Worm (Caenorhabditis elegans) whole organism, mixed stage, embryonic: Measurements from ENCODE around the gene col-130.

Experiments used
- M03D4.4 ChIP-seq: sonication (generic microtip); optimal IDR thresholded peaks from 2 replicates; lab custom pipeline; 2017; ENCODE audit warnings: mild to moderate bottlenecking, missing genetic modification characterization, missing compliant biosample characterization
- bed-3 ChIP-seq: fragments of 200-800 bp; sonication (Bioruptor generic); optimal IDR thresholded peaks from 3 replicates; lab custom pipeline; 2018; ENCODE audit warnings: mild to moderate bottlenecking, missing genetic modification characterization, moderate library complexity, missing compliant biosample characterization
- blmp-1 ChIP-seq: fragments of 150-350 bp; optimal IDR thresholded peaks from 2 replicates; lab custom pipeline; 2014; ENCODE audit warnings: missing biosample characterization, missing genetic modification characterization
- ceh-43 ChIP-seq: fragments of 200-800 bp; sonication (Bioruptor generic); optimal IDR thresholded peaks from 2 replicates; lab custom pipeline; 2018; ENCODE audit warnings: mild to moderate bottlenecking, missing genetic modification characterization, moderate library complexity, missing compliant biosample characterization
- ceh-83 ChIP-seq: fragments of 200-800 bp; sonication (Bioruptor generic); optimal IDR thresholded peaks from 2 replicates; lab custom pipeline; 2018; ENCODE audit warnings: mild to moderate bottlenecking, missing genetic modification characterization, missing compliant biosample characterization
- ces-1 ChIP-seq: fragments of 150-350 bp; optimal IDR thresholded peaks from 2 replicates; lab custom pipeline; 2014; ENCODE audit warnings: missing biosample characterization, missing genetic modification reagents, missing genetic modification characterization
- cnd-1 ChIP-seq: fragments of 200-800 bp; sonication (Bioruptor generic); optimal IDR thresholded peaks from 2 replicates; lab custom pipeline; 2018; ENCODE audit warnings: mild to moderate bottlenecking, missing genetic modification characterization, missing compliant biosample characterization
- drap-1 ChIP-seq: fragments of 200-800 bp; sonication (Bioruptor generic); optimal IDR thresholded peaks from 3 replicates; lab custom pipeline; 2018; ENCODE audit warnings: mild to moderate bottlenecking, missing genetic modification characterization, missing compliant biosample characterization
- elt-1 ChIP-seq: sonication (generic microtip); optimal IDR thresholded peaks from 2 replicates; lab custom pipeline; 2017; ENCODE audit warnings: missing genetic modification characterization, mild to moderate bottlenecking, missing compliant biosample characterization, antibody characterized with exemption, moderate library complexity, borderline replicate concordance; ENCODE audit not compliant: insufficient read depth
- elt-3 ChIP-seq: fragments of 150-350 bp; optimal IDR thresholded peaks from 2 replicates; lab custom pipeline; 2014; ENCODE audit warnings: missing biosample characterization, missing genetic modification characterization
- flh-1 ChIP-seq: fragments of 200-800 bp; sonication (Bioruptor generic); optimal IDR thresholded peaks from 2 replicates; lab custom pipeline; 2018; ENCODE audit warnings: mild to moderate bottlenecking, missing genetic modification characterization, moderate library complexity, missing compliant biosample characterization
- ham-2 ChIP-seq: fragments of 200-800 bp; sonication (Bioruptor generic); optimal IDR thresholded peaks from 2 replicates; lab custom pipeline; 2018; ENCODE audit warnings: mild to moderate bottlenecking, missing genetic modification characterization, missing compliant biosample characterization
- hlh-1 ChIP-seq: fragments of 150-350 bp; optimal IDR thresholded peaks from 2 replicates; lab custom pipeline; 2014; ENCODE audit warnings: missing biosample characterization, missing genetic modification reagents, missing genetic modification characterization
- lsy-2 ChIP-seq: fragments of 150-350 bp; optimal IDR thresholded peaks from 2 replicates; lab custom pipeline; 2014; ENCODE audit warnings: missing biosample characterization, missing genetic modification characterization
- mep-1 ChIP-seq: fragments of 150-350 bp; optimal IDR thresholded peaks from 2 replicates; lab custom pipeline; 2017; ENCODE audit warnings: missing biosample characterization, missing genetic modification reagents, missing genetic modification characterization, inconsistent platforms
- mls-2 ChIP-seq: sonication (generic microtip); optimal IDR thresholded peaks from 2 replicates; lab custom pipeline; 2016; ENCODE audit warnings: mild to moderate bottlenecking, missing genetic modification characterization, moderate library complexity, missing compliant biosample characterization
- nhr-12 ChIP-seq: fragments of 150-350 bp; optimal IDR thresholded peaks from 2 replicates; lab custom pipeline; 2014; ENCODE audit warnings: missing biosample characterization, missing genetic modification characterization
- nhr-2 ChIP-seq: fragments of 150-350 bp; optimal IDR thresholded peaks from 2 replicates; lab custom pipeline; 2014; ENCODE audit warnings: missing biosample characterization, missing genetic modification characterization
- nhr-237 ChIP-seq: fragments of 150-350 bp; optimal IDR thresholded peaks from 2 replicates; lab custom pipeline; 2014; ENCODE audit warnings: missing biosample characterization, missing genetic modification characterization
- nhr-28 ChIP-seq: fragments of 150-350 bp; optimal IDR thresholded peaks from 2 replicates; lab custom pipeline; 2014; ENCODE audit warnings: missing biosample characterization, missing genetic modification characterization
- pha-4 ChIP-seq: fragments of 150-350 bp; optimal IDR thresholded peaks from 2 replicates; lab custom pipeline; 2018; ENCODE audit warnings: missing biosample characterization, missing genetic modification reagents, missing genetic modification characterization
- snpc-4 ChIP-seq: fragments of 150-350 bp; optimal IDR thresholded peaks from 2 replicates; lab custom pipeline; 2014; ENCODE audit warnings: missing biosample characterization, missing genetic modification characterization
- sptf-1 ChIP-seq: sonication (generic microtip); optimal IDR thresholded peaks from 2 replicates; lab custom pipeline; 2017; ENCODE audit warnings: mild to moderate bottlenecking, missing genetic modification characterization, moderate library complexity, missing compliant biosample characterization
- tbx-8 ChIP-seq: fragments of 200-800 bp; sonication (Bioruptor generic); optimal IDR thresholded peaks from 2 replicates; lab custom pipeline; 2018; ENCODE audit warnings: mild to moderate bottlenecking, missing genetic modification characterization, moderate library complexity, missing compliant biosample characterization
- unc-120 ChIP-seq: sonication (generic microtip); optimal IDR thresholded peaks from 2 replicates; lab custom pipeline; 2017; ENCODE audit warnings: missing genetic modification characterization, missing compliant biosample characterization; ENCODE audit not compliant: poor library complexity, severe bottlenecking
- unc-39 ChIP-seq: fragments of 150-350 bp; optimal IDR thresholded peaks from 2 replicates; lab custom pipeline; 2014; ENCODE audit warnings: missing biosample characterization, missing genetic modification characterization
- zip-8 ChIP-seq: fragments of 150-350 bp; optimal IDR thresholded peaks from 2 replicates; lab custom pipeline; 2014; ENCODE audit warnings: missing biosample characterization, missing genetic modification characterization
- ztf-11 ChIP-seq: fragments of 150-350 bp; optimal IDR thresholded peaks from 2 replicates; lab custom pipeline; 2014; ENCODE audit warnings: missing biosample characterization, missing genetic modification characterization

The col-130 gene

DNA sequence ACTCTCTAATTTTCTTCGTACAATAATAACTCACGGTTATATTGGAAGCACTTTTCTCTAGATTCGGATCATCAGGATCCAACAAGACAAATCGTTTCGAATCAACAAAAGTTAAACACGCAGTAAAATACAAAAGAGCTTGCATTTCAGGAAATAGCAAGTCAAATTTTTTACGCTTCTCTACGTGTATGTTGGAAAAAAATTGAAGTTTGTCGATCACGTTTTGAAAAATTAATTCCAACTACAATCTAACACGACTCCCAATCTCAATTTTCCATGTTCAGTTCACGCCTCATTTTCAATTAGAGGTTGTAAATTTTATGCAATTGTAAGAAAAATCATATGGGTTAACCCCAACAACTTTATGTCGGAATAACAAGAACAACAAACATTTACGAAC lies 38.4 kb downstream of the col-130 start, which contains the start of gene spe-45:
TSS of gene spe-45 (minus strand) at position 145 of the 400 bp plus-strand sequence.
- TF ChIP-seq hlh-1 (tag; lab: Kevin White, UChicago): no peak
- TF ChIP-seq flh-1 (GFP tag; lab: Kevin White, UChicago): no peak
- TF ChIP-seq cnd-1 (tag; lab: Kevin White, UChicago): no peak
- no peak for TF ChIP-seq ceh-83 (GFP tag; lab: Kevin White, UChicago)

DNA sequence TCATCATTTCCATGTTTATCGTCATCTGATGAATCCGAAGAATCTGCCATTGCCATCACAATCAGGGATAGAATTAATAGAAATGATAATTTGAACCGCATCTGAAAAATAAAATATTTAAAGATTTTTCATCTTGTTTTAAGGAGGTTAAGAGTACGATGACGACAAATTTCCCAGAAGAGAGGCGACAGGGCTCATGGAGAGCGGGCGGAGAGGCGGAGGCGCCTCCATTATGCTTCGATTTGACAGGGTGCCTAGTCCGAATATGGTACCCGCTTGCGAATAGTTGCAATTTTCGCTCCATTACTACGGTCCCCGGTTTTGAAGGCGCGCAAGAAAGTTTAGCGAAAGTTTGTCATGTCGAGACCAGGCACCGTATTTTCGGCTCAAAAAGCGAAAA lies 43.3 kb downstream of the col-130 start, which contains the start of gene F28D1.6:
TSS of gene F28D1.6 (minus strand) at position 101 of the 400 bp plus-strand sequence.
- TF ChIP-seq nhr-12 (tag; lab: Kevin White, UChicago) (no peak), nhr-237 (no peak), mls-2 (tag; lab: Kevin White, UChicago) (no peak), M03D4.4 (tag; lab: Kevin White, UChicago) (no peak), zip-8 (tag; lab: Kevin White, UChicago) (no peak), mep-1 (no peak), bed-3 (GFP tag; lab: Kevin White, UChicago) (no peak), ham-2 (GFP tag; lab: Kevin White, UChicago) (no peak), nhr-2 (tag; lab: Kevin White, UChicago) (no peak), ces-1 (GFP tag; lab: Kevin White, UChicago) (no peak), cnd-1 (tag; lab: Kevin White, UChicago) (no peak), ztf-11 (tag; lab: Kevin White, UChicago) (no peak)

DNA sequence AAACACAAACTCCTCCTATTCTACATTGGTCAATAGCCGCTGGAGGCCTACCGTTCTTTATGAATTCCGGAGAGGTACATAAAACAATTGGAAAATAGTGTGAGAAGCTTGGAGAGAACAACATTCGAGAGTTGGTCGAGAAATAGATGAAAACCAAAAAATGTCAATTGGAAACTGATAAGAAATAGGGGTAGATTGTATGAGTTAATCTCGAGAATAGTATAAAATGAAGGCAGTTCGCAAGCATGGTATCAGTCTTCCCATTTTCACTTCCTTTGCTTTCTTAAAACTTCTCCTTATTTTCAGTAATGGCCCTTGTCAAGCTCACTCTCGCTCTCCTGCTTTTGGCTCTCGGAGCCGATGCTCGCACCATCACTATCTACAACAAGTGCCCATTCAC lies 45.5 kb downstream of the col-130 start, which contains the start of gene thn-2:
TSS of gene thn-2 (plus strand) at position 307 of the 400 bp plus-strand sequence.
- TF ChIP-seq nhr-28 (tag; lab: Kevin White, UChicago): no peak
- no peak for TF ChIP-seq bed-3 (GFP tag; lab: Kevin White, UChicago)
- no peak for TF ChIP-seq elt-1 (tag; lab: Kevin White, UChicago)
- TF ChIP-seq pha-4 (tag; lab: Kevin White, UChicago): no peak
- TF ChIP-seq ceh-83 (GFP tag; lab: Kevin White, UChicago): no peak
- no peak for TF ChIP-seq unc-39 (tag; lab: Kevin White, UChicago)
- no peak for TF ChIP-seq ham-2 (GFP tag; lab: Kevin White, UChicago)
- TF ChIP-seq cnd-1 (tag; lab: Kevin White, UChicago): no peak
- no peak for TF ChIP-seq sptf-1 (tag; lab: Kevin White, UChicago)

DNA sequence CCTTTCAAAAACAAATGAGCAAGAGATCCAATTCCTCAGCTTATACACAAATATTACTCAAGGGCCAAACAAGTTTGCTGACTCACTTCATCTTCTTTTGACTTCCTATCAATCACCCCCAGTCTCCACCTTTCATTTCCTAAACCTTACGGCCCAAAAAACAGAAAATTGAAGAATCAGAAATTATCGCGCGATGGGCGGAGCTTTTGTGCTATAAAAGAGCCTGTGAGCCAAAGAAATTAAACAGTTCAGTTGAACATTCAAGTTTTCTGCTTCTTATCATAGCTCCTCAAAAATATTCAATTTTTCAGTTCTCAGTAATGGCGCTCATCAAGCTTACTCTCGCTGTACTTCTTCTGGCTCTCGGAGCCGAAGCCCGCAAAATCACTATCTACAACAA lies 48.5 kb downstream of the col-130 start, which contains the start of gene thn-1:
TSS of gene thn-1 (plus strand) at position 301 of the 400 bp plus-strand sequence.
- TF ChIP-seq blmp-1 (tag; lab: Kevin White, UChicago) (no peak), tbx-8 (GFP tag; lab: Kevin White, UChicago) (no peak), ceh-43 (no peak)

DNA sequence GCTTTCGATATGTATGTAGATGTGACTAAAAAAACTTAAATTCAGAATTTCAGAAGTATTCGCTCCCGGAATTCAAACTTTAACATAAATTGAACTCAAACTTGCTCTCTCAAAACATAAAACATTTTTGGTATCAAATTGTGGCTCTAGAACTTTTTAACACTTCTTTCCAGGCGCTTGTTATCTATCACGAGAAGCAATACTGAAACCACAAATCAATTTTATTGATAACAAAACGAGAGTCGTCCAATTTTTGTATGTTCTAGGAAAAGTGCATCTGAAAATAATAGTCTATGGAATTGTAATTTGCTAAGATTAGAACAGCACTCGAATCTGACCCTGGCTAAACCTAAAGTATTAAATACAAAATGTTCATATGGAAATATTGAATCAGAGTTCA lies 49.4 kb downstream of the col-130 start:
- no peak for TF ChIP-seq ceh-83 (GFP tag; lab: Kevin White, UChicago)
- no peak for TF ChIP-seq elt-3 (tag; lab: Kevin White, UChicago)
- no peak for TF ChIP-seq lsy-2 (tag; lab: Kevin White, UChicago)
- no peak for TF ChIP-seq nhr-12 (tag; lab: Kevin White, UChicago)
- no peak for TF ChIP-seq elt-1 (tag; lab: Kevin White, UChicago)
- TF ChIP-seq ztf-11 (tag; lab: Kevin White, UChicago): no peak
- TF ChIP-seq nhr-28 (tag; lab: Kevin White, UChicago): no peak
- TF ChIP-seq drap-1 (GFP tag; lab: Kevin White, UChicago): no peak
- no peak for TF ChIP-seq hlh-1 (tag; lab: Kevin White, UChicago)
- TF ChIP-seq snpc-4: no peak
- no peak for TF ChIP-seq unc-120 (tag; lab: Kevin White, UChicago)
- TF ChIP-seq flh-1 (GFP tag; lab: Kevin White, UChicago): no peak
- no peak for TF ChIP-seq unc-39 (tag; lab: Kevin White, UChicago)
- TF ChIP-seq sptf-1 (tag; lab: Kevin White, UChicago): no peak
